Worm (Caenorhabditis elegans): ENCODE results near the gene unc-17.
A peak's percentile ranks its signal among the peaks of the same experiment; 100 is the strongest.

Gene unc-17

ce11 chrIV:3666543-3666942 lies 42.0 kb upstream of the unc-17 start:
- no peak for TF ChIP-seq mab-9 (GFP tag; IDR thresholded peaks at IDR 0.05)
- TF ChIP-seq grh-1 (GFP tag; IDR thresholded peaks at IDR 0.05), result no peak
- TF ChIP-seq ceh-90 (tag; optimal IDR thresholded peaks at IDR 0.05), result no peak
- TF ChIP-seq unc-130 (tag; optimal IDR thresholded peaks at IDR 0.05), result no peak
- no peak for TF ChIP-seq elt-2 (tag; optimal IDR thresholded peaks at IDR 0.05)

DNA sequence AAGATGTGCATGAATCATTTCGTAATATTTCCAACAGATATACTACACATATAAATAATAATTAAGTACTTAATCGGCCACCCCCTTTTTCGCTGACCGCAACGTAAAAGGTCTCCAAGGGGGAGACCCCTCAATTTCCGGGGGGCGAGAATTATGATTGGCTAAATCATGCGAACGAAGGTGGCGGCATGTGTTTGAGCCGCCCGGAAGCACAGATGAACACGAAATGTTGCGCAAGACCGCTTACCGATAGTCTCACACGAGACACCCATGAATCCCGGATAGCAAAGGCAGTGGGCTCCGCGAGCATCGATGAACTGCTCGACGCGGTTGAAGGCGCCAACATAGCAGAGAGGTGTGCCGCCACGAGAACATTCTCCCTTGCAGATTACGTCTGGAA lies 40.6 kb upstream of the unc-17 start:
- no peak for TF ChIP-seq unc-62 (GFP tag; optimal IDR thresholded peaks at IDR 0.05)
- TF ChIP-seq nhr-85 (tag), result peak; percentile 1

DNA sequence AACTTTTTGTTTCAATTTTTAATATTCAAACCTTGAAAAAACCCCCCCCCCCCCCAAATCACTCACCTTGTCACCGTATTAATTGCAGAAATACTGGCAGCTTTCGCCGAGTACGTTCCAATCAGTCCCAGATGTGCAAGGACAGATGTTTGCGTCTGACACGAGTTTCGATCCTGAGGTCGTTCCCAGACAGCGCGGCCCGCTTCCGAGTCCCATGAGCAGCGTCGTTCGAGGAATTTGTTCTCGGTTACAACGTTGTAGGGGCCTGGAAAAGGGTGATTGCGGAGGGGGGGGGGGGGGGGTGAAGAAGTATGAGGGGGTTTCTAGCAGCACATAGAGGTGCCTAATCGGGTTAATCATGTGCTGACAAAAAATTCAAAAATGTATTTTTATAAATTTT lies 38.4 kb upstream of the unc-17 start:
- no peak for TF ChIP-seq xbp-1 (tag; optimal IDR thresholded peaks at IDR 0.05)
- no peak for TF ChIP-seq sup-37 (GFP tag; optimal IDR thresholded peaks at IDR 0.05)
- TF ChIP-seq elt-3 (tag; optimal IDR thresholded peaks at IDR 0.05), result no peak
- TF ChIP-seq pqm-1 (tag; optimal IDR thresholded peaks at IDR 0.05), result no peak
- no peak for TF ChIP-seq aly-2 (tag; optimal IDR thresholded peaks at IDR 0.05)
- TF ChIP-seq efl-1 (optimal IDR thresholded peaks at IDR 0.05), result no peak
- TF ChIP-seq efl-1 (GFP tag; optimal IDR thresholded peaks at IDR 0.05 in 1 of 2), result no peak
- TF ChIP-seq ztf-11 (tag; optimal IDR thresholded peaks at IDR 0.05), result no peak
- TF ChIP-seq pax-3 (tag; optimal IDR thresholded peaks at IDR 0.05), result no peak
- no peak for TF ChIP-seq fos-1 (tag; optimal IDR thresholded peaks at IDR 0.05)
- no peak for TF ChIP-seq ceh-8 (GFP tag; optimal IDR thresholded peaks at IDR 0.05)
- no peak for TF ChIP-seq blmp-1 (tag; optimal IDR thresholded peaks at IDR 0.05)
- TF ChIP-seq elt-2 (tag; optimal IDR thresholded peaks at IDR 0.05), result no peak
- no peak for TF ChIP-seq nhr-12 (tag; optimal IDR thresholded peaks at IDR 0.05)
- no peak for TF ChIP-seq unc-130 (tag; optimal IDR thresholded peaks at IDR 0.05)
- no peak for TF ChIP-seq C04F5.9 (tag; optimal IDR thresholded peaks at IDR 0.05)
- no peak for TF ChIP-seq grh-1 (GFP tag; IDR thresholded peaks at IDR 0.05)

ce11 chrIV:3661117-3661634 lies 36.7 kb upstream of the unc-17 start:
- TF ChIP-seq dpl-1 (GFP tag; optimal IDR thresholded peaks at IDR 0.05) (no peak), efl-1 (optimal IDR thresholded peaks at IDR 0.05) (no peak), efl-1 (GFP tag; optimal IDR thresholded peaks at IDR 0.05 in 1 of 2) (peak in 1 of 2 experiments; percentile 73), lin-14 (GFP tag; optimal IDR thresholded peaks at IDR 0.05) (no peak), nhr-85 (tag) (peak; percentile 31), fos-1 (tag; optimal IDR thresholded peaks at IDR 0.05) (no peak)

DNA sequence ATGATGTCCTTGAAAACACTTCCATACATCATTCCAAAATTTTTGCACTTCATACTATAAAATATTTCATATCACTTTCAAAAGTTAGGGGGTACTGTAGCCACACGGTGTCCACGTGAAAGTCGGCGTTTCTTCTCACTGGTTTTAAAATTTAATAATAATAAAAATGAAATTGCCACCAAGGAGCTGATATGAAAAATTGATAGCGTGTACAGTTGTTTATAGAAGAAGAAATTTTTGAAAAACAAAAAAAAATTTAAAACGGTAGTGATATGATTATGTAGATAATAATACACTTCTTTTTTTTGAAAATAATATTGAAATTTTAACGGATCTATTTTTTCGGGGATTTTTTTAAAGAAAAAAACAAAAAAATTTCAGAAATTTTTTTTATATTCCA lies 35.5 kb upstream of the unc-17 start:
- TF ChIP-seq tlp-1 (tag; optimal IDR thresholded peaks at IDR 0.05), result no peak
- TF ChIP-seq efl-1 (optimal IDR thresholded peaks at IDR 0.05), result no peak
- peak in 1 of 2 experiments; percentile 39 for TF ChIP-seq efl-1 (GFP tag; optimal IDR thresholded peaks at IDR 0.05 in 1 of 2)

- TF ChIP-seq ceh-82 (tag; optimal IDR thresholded peaks at IDR 0.05) (no peak), lin-35 (GFP tag; optimal IDR thresholded peaks at IDR 0.05) (no peak), jun-1 (tag; optimal IDR thresholded peaks at IDR 0.05) (no peak), mep-1 (tag; optimal IDR thresholded peaks at IDR 0.05) (peak; percentile 2), lin-39 (tag; optimal IDR thresholded peaks at IDR 0.05) (peak; percentile 1), fkh-10 (GFP tag; optimal IDR thresholded peaks at IDR 0.05) (no peak), F16B12.6 (tag; optimal IDR thresholded peaks at IDR 0.05) (no peak), zag-1 (tag; optimal IDR thresholded peaks at IDR 0.05) (no peak), lir-3 (tag; optimal IDR thresholded peaks at IDR 0.05; ENCODE audit: poor library complexity) (no peak), dsc-1 (tag; optimal IDR thresholded peaks at IDR 0.05) (no peak), dpl-1 (GFP tag; optimal IDR thresholded peaks at IDR 0.05) (no peak), snu-23 (GFP tag; optimal IDR thresholded peaks at IDR 0.05) (peak; percentile 44), nhr-12 (tag; optimal IDR thresholded peaks at IDR 0.05) (no peak), rnt-1 (tag; optimal IDR thresholded peaks at IDR 0.05) (peak; percentile 65), nhr-19 (GFP tag; conservative IDR thresholded peaks at IDR 0.05) (peak; percentile 77), tbx-2 (tag; optimal IDR thresholded peaks at IDR 0.05) (no peak), lin-15B (tag; optimal IDR thresholded peaks at IDR 0.05) (no peak), efl-1 (optimal IDR thresholded peaks at IDR 0.05) (peak in 1 of 2 experiments; percentile 4), efl-1 (GFP tag; optimal IDR thresholded peaks at IDR 0.05 in 1 of 2) (no peak), ztf-4 (tag; optimal IDR thresholded peaks at IDR 0.05) (no peak), nhr-47 (tag; optimal IDR thresholded peaks at IDR 0.05) (no peak), ceh-88 (GFP tag; IDR thresholded peaks at IDR 0.05) (no peak), nhr-20 (tag; optimal IDR thresholded peaks at IDR 0.05) (peak; percentile 40)
Measured at ce11 chrIV:3655896-3656295, 31.4 kb upstream of the unc-17 start.
